Worm (Caenorhabditis elegans) whole organism, L1 larva: ENCODE results near the gene F41E6.15.
A peak's percentile ranks its signal among the peaks of the same experiment; 100 is the strongest.

Source experiments
- C16A3.4 ChIP-seq: fragments of 150-350 bp; optimal IDR thresholded peaks from 2 replicates; lab custom pipeline; 2014; ENCODE audit warnings: missing biosample characterization, missing genetic modification characterization
- alr-1 ChIP-seq: fragments of 200-800 bp; sonication (Bioruptor generic); optimal IDR thresholded peaks from 2 replicates; lab custom pipeline; 2018; ENCODE audit warnings: borderline replicate concordance, mild to moderate bottlenecking, missing genetic modification characterization, missing compliant biosample characterization
- aly-2 ChIP-seq: fragments of 150-350 bp; optimal IDR thresholded peaks from 2 replicates; lab custom pipeline; 2014; ENCODE audit warnings: missing biosample characterization, missing genetic modification characterization
- blmp-1 ChIP-seq: fragments of 150-350 bp; optimal IDR thresholded peaks from 2 replicates; lab custom pipeline; 2014; ENCODE audit warnings: missing biosample characterization, missing genetic modification characterization
- ceh-63 ChIP-seq: fragments of 200-800 bp; sonication (Bioruptor generic); optimal IDR thresholded peaks from 2 replicates; lab custom pipeline; 2018; ENCODE audit warnings: mild to moderate bottlenecking, missing genetic modification characterization, missing compliant biosample characterization
- ceh-8 ChIP-seq: fragments of 200-800 bp; sonication (Bioruptor generic); optimal IDR thresholded peaks from 2 replicates; lab custom pipeline; 2018; ENCODE audit warnings: mild to moderate bottlenecking, missing genetic modification characterization, moderate library complexity, missing compliant biosample characterization
- ceh-82 ChIP-seq, 3 experiments: fragments of 150-350 bp in 1 of 3; sonication (generic microtip) in 2 of 3; optimal IDR thresholded peaks; 2 replicates each; lab custom pipeline; 2014 to 2017; ENCODE audit warnings: missing biosample characterization in 3 of 3, missing genetic modification characterization in 3 of 3
- ceh-88 ChIP-seq: fragments of 200-800 bp; sonication (Bioruptor generic); IDR thresholded peaks from 2 replicates; pipeline ENCODE4 v1.3.6; 2022; ENCODE audit warnings: missing genetic modification characterization, missing compliant biosample characterization
- ces-1 ChIP-seq: fragments of 150-350 bp; optimal IDR thresholded peaks from 2 replicates; lab custom pipeline; 2014; ENCODE audit warnings: missing biosample characterization, missing genetic modification reagents, missing genetic modification characterization
- dpl-1 ChIP-seq, 3 experiments: fragments of 150-350 bp in 2 of 3; sonication (generic microtip) in 1 of 3; optimal IDR thresholded peaks; 2 replicates each; lab custom pipeline; 2014 to 2017; ENCODE audit warnings: missing biosample characterization in 3 of 3, missing genetic modification characterization in 3 of 3, missing genetic modification reagents in 3 of 3
- dsc-1 ChIP-seq: sonication (generic microtip); optimal IDR thresholded peaks from 2 replicates; lab custom pipeline; 2016; ENCODE audit warnings: mild to moderate bottlenecking, missing genetic modification characterization, missing compliant biosample characterization
- efl-1 ChIP-seq, 4 experiments: fragments of 150-350 bp; optimal IDR thresholded peaks in 3 of 4; peaks in 1 of 4; 1 replicate in 1 of 4; 2 replicates in 3 of 4; lab custom pipeline; 2014; ENCODE audit warnings: missing biosample characterization in 2 of 4, missing genetic modification characterization in 2 of 4, missing genetic modification reagents in 2 of 4
- efl-3 ChIP-seq: fragments of 200-800 bp; sonication (Bioruptor generic); optimal IDR thresholded peaks from 2 replicates; lab custom pipeline; 2018; ENCODE audit warnings: mild to moderate bottlenecking, missing genetic modification characterization, missing compliant biosample characterization
- egl-13 ChIP-seq: sonication (generic microtip); optimal IDR thresholded peaks from 2 replicates; lab custom pipeline; 2016; ENCODE audit warnings: missing genotype, missing genetic modification reagents, missing genetic modification characterization, missing compliant biosample characterization
- elt-2 ChIP-seq: sonication (generic microtip); optimal IDR thresholded peaks from 2 replicates; lab custom pipeline; 2016; ENCODE audit warnings: missing genetic modification characterization, mild to moderate bottlenecking, inconsistent platforms, missing compliant biosample characterization, missing genetic modification reagents
- ets-5 ChIP-seq: fragments of 200-800 bp; sonication (Bioruptor generic); IDR thresholded peaks from 2 replicates; pipeline ENCODE4 v1.3.6; 2022; ENCODE audit warnings: missing genetic modification characterization, missing compliant biosample characterization
- fkh-4 ChIP-seq: sonication (generic microtip); optimal IDR thresholded peaks from 2 replicates; lab custom pipeline; 2016; ENCODE audit warnings: missing compliant biosample characterization, missing genetic modification characterization, borderline replicate concordance
- grh-1 ChIP-seq: fragments of 200-800 bp; sonication (Bioruptor generic); IDR thresholded peaks from 2 replicates; pipeline ENCODE4 v1.3.6; 2022; ENCODE audit warnings: missing genetic modification reagents, missing genetic modification characterization, missing compliant biosample characterization
- hlh-17 ChIP-seq: fragments of 200-800 bp; sonication (Bioruptor generic); optimal IDR thresholded peaks from 2 replicates; lab custom pipeline; 2018; ENCODE audit warnings: missing genetic modification characterization, mild to moderate bottlenecking, missing compliant biosample characterization, moderate library complexity, borderline replicate concordance
- irx-1 ChIP-seq: sonication (generic microtip); optimal IDR thresholded peaks from 2 replicates; lab custom pipeline; 2016; ENCODE audit warnings: missing genetic modification characterization, missing compliant biosample characterization
- isw-1 ChIP-seq: fragments of 200-800 bp; sonication (Bioruptor generic); IDR thresholded peaks from 2 replicates; pipeline ENCODE4 v1.3.6; 2022; ENCODE audit warnings: missing genetic modification characterization, missing compliant biosample characterization
- jun-1 ChIP-seq: fragments of 150-350 bp; optimal IDR thresholded peaks from 2 replicates; lab custom pipeline; 2014; ENCODE audit warnings: missing biosample characterization, missing genetic modification reagents, missing genetic modification characterization
- lin-14 ChIP-seq: fragments of 200-800 bp; sonication (Bioruptor generic); optimal IDR thresholded peaks from 2 replicates; lab custom pipeline; 2018; ENCODE audit warnings: mild to moderate bottlenecking, missing genetic modification characterization, moderate library complexity, missing compliant biosample characterization
- mab-9 ChIP-seq: fragments of 200-800 bp; sonication (Bioruptor generic); IDR thresholded peaks from 2 replicates; pipeline ENCODE4 v1.3.6; 2022; ENCODE audit warnings: missing genetic modification reagents, missing genetic modification characterization, missing compliant biosample characterization
- mdl-1 ChIP-seq, 2 experiments: fragments of 150-350 bp; optimal IDR thresholded peaks; 2 replicates each; lab custom pipeline; 2014 to 2017; ENCODE audit warnings: missing biosample characterization in 2 of 2, missing genetic modification characterization in 2 of 2, inconsistent platforms in 1 of 2
- mep-1 ChIP-seq: fragments of 150-350 bp; optimal IDR thresholded peaks from 2 replicates; lab custom pipeline; 2014; ENCODE audit warnings: missing biosample characterization, missing genetic modification characterization
- nhr-12 ChIP-seq: sonication (generic microtip); optimal IDR thresholded peaks from 2 replicates; lab custom pipeline; 2017; ENCODE audit warnings: missing biosample characterization, missing genetic modification characterization
- nhr-19 ChIP-seq: fragments of 200-800 bp; sonication (Bioruptor generic); conservative IDR thresholded peaks from 2 replicates; pipeline ENCODE4 v1.3.6; 2022; ENCODE audit warnings: missing genetic modification characterization, missing compliant biosample characterization
- nhr-20 ChIP-seq: sonication (generic microtip); optimal IDR thresholded peaks from 2 replicates; lab custom pipeline; 2016; ENCODE audit warnings: mild to moderate bottlenecking, missing genetic modification characterization, missing compliant biosample characterization
- nhr-237 ChIP-seq: fragments of 150-350 bp; optimal IDR thresholded peaks from 2 replicates; lab custom pipeline; 2014; ENCODE audit warnings: missing biosample characterization, missing genetic modification characterization
- nhr-28 ChIP-seq: fragments of 150-350 bp; optimal IDR thresholded peaks from 2 replicates; lab custom pipeline; 2014; ENCODE audit warnings: missing biosample characterization, missing genetic modification characterization
- nhr-47 ChIP-seq: sonication (generic microtip); optimal IDR thresholded peaks from 2 replicates; lab custom pipeline; 2016; ENCODE audit warnings: mild to moderate bottlenecking, missing genetic modification characterization, moderate library complexity, missing compliant biosample characterization
- nhr-71 ChIP-seq: sonication (generic microtip); optimal IDR thresholded peaks from 2 replicates; lab custom pipeline; 2016; ENCODE audit warnings: mild to moderate bottlenecking, missing genetic modification characterization, moderate library complexity, missing compliant biosample characterization
- nhr-85 ChIP-seq: sonication (generic microtip); peaks from one replicate; lab custom pipeline; 2016; ENCODE audit warnings: missing genetic modification characterization, inconsistent platforms, missing compliant biosample characterization
- skn-1 ChIP-seq: fragments of 150-350 bp; optimal IDR thresholded peaks from 2 replicates; lab custom pipeline; 2014; ENCODE audit warnings: missing biosample characterization, missing genetic modification characterization
- snpc-4 ChIP-seq: fragments of 150-350 bp; optimal IDR thresholded peaks from 2 replicates; lab custom pipeline; 2014; ENCODE audit warnings: missing biosample characterization, missing genetic modification characterization
- snu-23 ChIP-seq: sonication (generic microtip); optimal IDR thresholded peaks from 2 replicates; lab custom pipeline; 2016; ENCODE audit warnings: missing genetic modification characterization, missing compliant biosample characterization
- sox-4 ChIP-seq: sonication (generic microtip); optimal IDR thresholded peaks from 2 replicates; lab custom pipeline; 2016; ENCODE audit warnings: missing genetic modification characterization, missing compliant biosample characterization
- sptf-1 ChIP-seq: fragments of 150-350 bp; optimal IDR thresholded peaks from 2 replicates; lab custom pipeline; 2014; ENCODE audit warnings: missing biosample characterization, missing genetic modification characterization
- sup-37 ChIP-seq: fragments of 200-800 bp; sonication (Bioruptor generic); optimal IDR thresholded peaks from 2 replicates; lab custom pipeline; 2018; ENCODE audit warnings: mild to moderate bottlenecking, missing genetic modification characterization, missing compliant biosample characterization
- swsn-7 ChIP-seq: sonication (generic microtip); optimal IDR thresholded peaks from 2 replicates; lab custom pipeline; 2016; ENCODE audit warnings: missing genetic modification characterization, missing compliant biosample characterization
- tbx-2 ChIP-seq: sonication (generic microtip); optimal IDR thresholded peaks from 2 replicates; lab custom pipeline; 2016; ENCODE audit warnings: missing genetic modification characterization, missing compliant biosample characterization
- unc-130 ChIP-seq: fragments of 150-350 bp; optimal IDR thresholded peaks from 2 replicates; lab custom pipeline; 2017; ENCODE audit warnings: missing biosample characterization, missing genetic modification characterization, inconsistent platforms
- unc-30 ChIP-seq: sonication (generic microtip); optimal IDR thresholded peaks from 2 replicates; lab custom pipeline; 2017; ENCODE audit warnings: missing biosample characterization, missing genetic modification characterization
- unc-86 ChIP-seq: sonication (generic microtip); optimal IDR thresholded peaks from 2 replicates; lab custom pipeline; 2016; ENCODE audit warnings: missing genetic modification characterization, missing compliant biosample characterization
- unc-98 ChIP-seq: fragments of 200-800 bp; sonication (Bioruptor generic); IDR thresholded peaks from 2 replicates; pipeline ENCODE4 v1.3.6; 2022; ENCODE audit warnings: missing genetic modification characterization, missing compliant biosample characterization
- vab-15 ChIP-seq: sonication (generic microtip); optimal IDR thresholded peaks from 2 replicates; lab custom pipeline; 2017; ENCODE audit warnings: missing genotype, mild to moderate bottlenecking, missing genetic modification characterization, missing compliant biosample characterization
- ztf-11 ChIP-seq, 2 experiments: sonication (generic microtip); optimal IDR thresholded peaks; 2 replicates each; lab custom pipeline; 2016 to 2017; ENCODE audit warnings: missing genetic modification characterization in 2 of 2, missing biosample characterization in 1 of 2, missing compliant biosample characterization in 1 of 2
- ztf-4 ChIP-seq: fragments of 150-350 bp; optimal IDR thresholded peaks from 2 replicates; lab custom pipeline; 2014; ENCODE audit warnings: missing biosample characterization, missing genetic modification characterization

Gene F41E6.15

DNA sequence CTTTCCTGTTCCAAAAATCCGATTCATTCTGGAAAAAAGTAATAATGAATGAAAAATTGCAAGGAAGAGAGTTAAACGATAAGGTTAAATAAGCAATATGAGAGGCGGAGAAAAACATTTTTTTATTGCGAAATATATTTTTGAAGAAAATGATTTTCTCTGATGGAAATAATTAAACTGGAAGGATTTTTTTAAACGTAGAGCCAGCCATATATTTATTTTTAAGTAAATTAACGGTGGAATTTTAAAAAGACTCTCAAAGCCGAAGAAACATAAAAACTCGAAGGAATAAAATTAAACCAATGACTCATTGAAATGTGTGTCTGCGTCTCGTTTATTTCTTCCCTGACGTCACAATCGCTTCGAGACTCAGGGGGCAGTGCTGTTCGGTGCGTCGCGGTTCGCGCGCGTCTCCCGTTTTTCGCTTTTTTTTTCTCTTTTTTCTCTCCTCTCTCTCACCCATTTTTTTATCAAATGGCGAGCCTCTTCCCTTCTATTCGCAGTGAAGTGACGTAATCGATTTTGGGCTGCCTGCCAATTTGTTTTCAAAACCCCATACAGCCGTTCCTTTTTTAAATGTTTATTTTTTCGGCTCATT is 3.7 kb upstream of the F41E6.15 start, which contains the start of gene vps-60 (continued):
- TF ChIP-seq dsc-1 (peak; percentile 91), vab-15 (tag; lab: Kevin White, UChicago) (no peak), isw-1 (GFP tag; lab: Robert Waterston, UW) (peak; percentile 94), unc-130 (tag; lab: Kevin White, UChicago) (peak; percentile 89), sup-37 (no peak), sox-4 (tag; lab: Kevin White, UChicago) (peak; percentile 76), C16A3.4 (tag; lab: Kevin White, UChicago) (peak; percentile 90), ces-1 (no peak), efl-3 (GFP tag; lab: Kevin White, UChicago) (no peak), nhr-47 (peak; percentile 94), nhr-19 (GFP tag; lab: Robert Waterston, UW) (peak; percentile 93), ceh-82 (tag; optimal IDR thresholded peaks at IDR 0.05; lab: Kevin White, UChicago) (peak; percentile 75 to 95 (median 82)), ceh-88 (GFP tag; lab: Robert Waterston, UW) (peak; percentile 77; the same call in 1 of the 2 replicates), mdl-1 (tag; optimal IDR thresholded peaks at IDR 0.05; lab: Kevin White, UChicago) (peak in 1 of 2 experiments; percentile 77), grh-1 (GFP tag; lab: Robert Waterston, UW) (peak; percentile 75), irx-1 (tag; lab: Kevin White, UChicago) (peak; percentile 79), elt-2 (peak; percentile 79), dpl-1 (GFP tag; optimal IDR thresholded peaks at IDR 0.05; lab: Kevin White, UChicago) (peak; percentile 73 to 82 (median 81)), ceh-8 (peak; percentile 78), efl-1 (optimal IDR thresholded peaks at IDR 0.05; lab: Kevin White, UChicago) (peak; percentile 84 to 89), efl-1 (GFP tag; optimal IDR thresholded peaks at IDR 0.05 in 1 of 2; lab: Kevin White, UChicago) (peak; percentile 68 to 96), nhr-28 (no peak), egl-13 (tag; lab: Kevin White, UChicago) (peak; percentile 88), sptf-1 (tag; lab: Kevin White, UChicago) (no peak), blmp-1 (tag; lab: Kevin White, UChicago) (peak; percentile 97), ztf-11 (tag; optimal IDR thresholded peaks at IDR 0.05; lab: Kevin White, UChicago) (peak in 1 of 2 experiments; percentile 46), nhr-85 (peak; percentile 96), jun-1 (tag; lab: Kevin White, UChicago) (peak; percentile 96), ztf-4 (tag; lab: Kevin White, UChicago) (peak; percentile 77), unc-86 (tag; lab: Kevin White, UChicago) (peak; percentile 89), hlh-17 (GFP tag; lab: Kevin White, UChicago) (no peak), skn-1 (tag; lab: Kevin White, UChicago) (peak; percentile 91), nhr-237 (peak; percentile 84), mep-1 (tag; lab: Kevin White, UChicago) (peak; percentile 80), swsn-7 (peak; percentile 94), unc-98 (GFP tag; lab: Robert Waterston, UW) (no peak), tbx-2 (tag; lab: Kevin White, UChicago) (peak; percentile 95), snpc-4 (tag; lab: Kevin White, UChicago) (peak; percentile 74), mab-9 (GFP tag; lab: Robert Waterston, UW) (0 out of 2 replicates have a peak, but pooled peaks have one; percentile 46)

DNA sequence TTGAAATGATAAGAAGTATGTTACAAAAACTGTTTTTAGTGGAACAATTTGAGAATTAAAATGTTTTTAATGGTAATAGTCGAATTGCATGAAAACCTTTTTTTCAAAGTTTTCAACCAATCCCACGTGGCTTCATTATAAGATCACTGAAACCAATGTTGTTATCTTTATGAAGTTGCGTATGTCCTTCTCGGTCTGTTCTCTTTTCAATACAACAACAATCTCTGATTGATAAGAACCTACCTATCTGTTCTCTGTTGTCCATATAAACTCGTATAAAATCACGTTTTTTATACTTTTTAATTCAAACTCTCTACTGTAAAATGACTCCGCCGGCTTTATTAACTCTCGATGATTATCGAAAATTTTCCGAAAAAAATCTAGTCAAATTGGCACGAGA is 734 bp upstream of the F41E6.15 start, which contains the start of gene F41E6.5:
Gene F41E6.5, plus strand, starts transcription at position 209 of the 400 bp plus-strand sequence.
- TF ChIP-seq nhr-12 (tag; lab: Kevin White, UChicago) (no peak), irx-1 (tag; lab: Kevin White, UChicago) (no peak), blmp-1 (tag; lab: Kevin White, UChicago) (peak; percentile 23), nhr-85 (peak; percentile 66), egl-13 (tag; lab: Kevin White, UChicago) (no peak), nhr-20 (tag; lab: Kevin White, UChicago) (no peak), nhr-47 (no peak), efl-3 (GFP tag; lab: Kevin White, UChicago) (no peak), vab-15 (tag; lab: Kevin White, UChicago) (no peak), sup-37 (no peak), mdl-1 (tag; optimal IDR thresholded peaks at IDR 0.05; lab: Kevin White, UChicago) (peak in 1 of 2 experiments; percentile 4), unc-86 (tag; lab: Kevin White, UChicago) (no peak), alr-1 (no peak), elt-2 (peak; percentile 41), ets-5 (GFP tag; lab: Robert Waterston, UW) (no peak), snu-23 (GFP tag; lab: Kevin White, UChicago) (no peak), fkh-4 (tag; lab: Kevin White, UChicago) (no peak), aly-2 (tag; lab: Kevin White, UChicago) (no peak), ceh-63 (GFP tag; lab: Kevin White, UChicago) (no peak), unc-30 (tag; lab: Kevin White, UChicago) (no peak), mep-1 (tag; lab: Kevin White, UChicago) (no peak), lin-14 (GFP tag; lab: Kevin White, UChicago) (peak; percentile 8), nhr-71 (tag; lab: Kevin White, UChicago) (peak; percentile 2), ceh-88 (GFP tag; lab: Robert Waterston, UW) (no peak)
